Worm (Caenorhabditis elegans) whole organism, L3 larva: Measurements from ENCODE around the gene Y47D3B.4.

Source experiments
- R02D3.7 ChIP-seq: fragments of 150-350 bp; optimal IDR thresholded peaks from 2 replicates; lab custom pipeline; 2014; ENCODE audit warnings: missing biosample characterization, missing genetic modification characterization
- aly-2 ChIP-seq: fragments of 150-350 bp; optimal IDR thresholded peaks from 2 replicates; lab custom pipeline; 2014; ENCODE audit warnings: missing biosample characterization, missing genetic modification characterization
- ceh-82 ChIP-seq: fragments of 150-350 bp; optimal IDR thresholded peaks from 2 replicates; lab custom pipeline; 2014; ENCODE audit warnings: missing biosample characterization, missing genetic modification characterization
- ceh-9 ChIP-seq: sonication (generic microtip); optimal IDR thresholded peaks from 2 replicates; lab custom pipeline; 2018; ENCODE audit warnings: missing biosample characterization, missing genetic modification characterization
- egl-5 ChIP-seq: fragments of 150-350 bp; optimal IDR thresholded peaks from 2 replicates; lab custom pipeline; 2017; ENCODE audit warnings: missing biosample characterization, missing genetic modification reagents, missing genetic modification characterization, inconsistent platforms
- elt-2 ChIP-seq: sonication (generic microtip); optimal IDR thresholded peaks from 2 replicates; lab custom pipeline; 2016; ENCODE audit warnings: missing genetic modification reagents, mild to moderate bottlenecking, missing genetic modification characterization, missing compliant biosample characterization
- eor-1 ChIP-seq, 2 experiments: fragments of 150-350 bp; optimal IDR thresholded peaks; 2 replicates each; lab custom pipeline; 2014 to 2018; ENCODE audit warnings: missing biosample characterization in 2 of 2, missing genetic modification characterization in 2 of 2
- fkh-2 ChIP-seq: fragments of 150-350 bp; optimal IDR thresholded peaks from 2 replicates; lab custom pipeline; 2014; ENCODE audit warnings: missing biosample characterization, missing genetic modification reagents, missing genetic modification characterization
- hmg-11 ChIP-seq: sonication (generic microtip); optimal IDR thresholded peaks from 2 replicates; lab custom pipeline; 2016; ENCODE audit warnings: missing genetic modification characterization, missing compliant biosample characterization
- jun-1 ChIP-seq: fragments of 150-350 bp; optimal IDR thresholded peaks from 2 replicates; lab custom pipeline; 2014; ENCODE audit warnings: missing biosample characterization, missing genetic modification reagents, missing genetic modification characterization
- lin-39 ChIP-seq: fragments of 150-350 bp; optimal IDR thresholded peaks from 2 replicates; lab custom pipeline; 2018; ENCODE audit warnings: missing biosample characterization, missing genetic modification reagents, missing genetic modification characterization
- lsy-12 ChIP-seq: sonication (generic microtip); optimal IDR thresholded peaks from 2 replicates; lab custom pipeline; 2016; ENCODE audit warnings: mild to moderate bottlenecking, missing genetic modification characterization, missing compliant biosample characterization
- mdl-1 ChIP-seq: fragments of 150-350 bp; optimal IDR thresholded peaks from 2 replicates; lab custom pipeline; 2014; ENCODE audit warnings: missing biosample characterization, missing genetic modification characterization
- mml-1 ChIP-seq: fragments of 150-350 bp; sonication (generic microtip); optimal IDR thresholded peaks from 3 replicates; lab custom pipeline; 2014; ENCODE audit warnings: missing biosample characterization, missing genetic modification characterization
- nfya-1 ChIP-seq: sonication (generic microtip); optimal IDR thresholded peaks from 2 replicates; lab custom pipeline; 2017; ENCODE audit warnings: missing genetic modification characterization, mild to moderate bottlenecking, missing compliant biosample characterization, antibody characterized with exemption, moderate library complexity; ENCODE audit not compliant: insufficient read depth
- nhr-11 ChIP-seq: fragments of 150-350 bp; optimal IDR thresholded peaks from 2 replicates; lab custom pipeline; 2014; ENCODE audit warnings: missing biosample characterization, missing genetic modification characterization
- nhr-12 ChIP-seq: fragments of 150-350 bp; optimal IDR thresholded peaks from 2 replicates; lab custom pipeline; 2014; ENCODE audit warnings: missing biosample characterization, missing genetic modification characterization
- nhr-23 ChIP-seq: fragments of 150-350 bp; optimal IDR thresholded peaks from 2 replicates; lab custom pipeline; 2014; ENCODE audit warnings: missing biosample characterization, missing genetic modification reagents, missing genetic modification characterization
- nhr-237 ChIP-seq: fragments of 150-350 bp; optimal IDR thresholded peaks from 2 replicates; lab custom pipeline; 2014; ENCODE audit warnings: missing biosample characterization, missing genetic modification characterization
- nhr-25 ChIP-seq: sonication (generic microtip); optimal IDR thresholded peaks from 2 replicates; lab custom pipeline; 2017; ENCODE audit warnings: missing biosample characterization, missing genetic modification characterization
- nhr-28 ChIP-seq: fragments of 150-350 bp; optimal IDR thresholded peaks from 2 replicates; lab custom pipeline; 2014; ENCODE audit warnings: missing biosample characterization, missing genetic modification characterization
- nhr-43 ChIP-seq: sonication (generic microtip); optimal IDR thresholded peaks from 2 replicates; lab custom pipeline; 2016; ENCODE audit warnings: mild to moderate bottlenecking, missing genetic modification characterization, missing compliant biosample characterization; ENCODE audit not compliant: poor library complexity, severe bottlenecking
- nhr-67 ChIP-seq: fragments of 150-350 bp; optimal IDR thresholded peaks from 2 replicates; lab custom pipeline; 2014; ENCODE audit warnings: missing biosample characterization, missing genetic modification characterization
- nhr-76 ChIP-seq: fragments of 150-350 bp; sonication (generic microtip); optimal IDR thresholded peaks from 5 replicates; lab custom pipeline; 2014; ENCODE audit warnings: missing biosample characterization, missing genetic modification characterization
- nhr-77 ChIP-seq: fragments of 150-350 bp; optimal IDR thresholded peaks from 2 replicates; lab custom pipeline; 2014; ENCODE audit warnings: missing biosample characterization, missing genetic modification characterization
- pha-4 ChIP-seq: fragments of 150-350 bp; optimal IDR thresholded peaks from 2 replicates; lab custom pipeline; 2014; ENCODE audit warnings: missing biosample characterization, missing genetic modification reagents, missing genetic modification characterization
- pqm-1 ChIP-seq: fragments of 150-350 bp; optimal IDR thresholded peaks from 2 replicates; lab custom pipeline; 2017; ENCODE audit warnings: missing biosample characterization, missing genetic modification characterization, inconsistent platforms
- sea-2 ChIP-seq: fragments of 150-350 bp; sonication (generic microtip); optimal IDR thresholded peaks from 4 replicates; lab custom pipeline; 2014; ENCODE audit warnings: missing biosample characterization, missing genetic modification reagents, missing genetic modification characterization
- snpc-4 ChIP-seq: fragments of 150-350 bp; optimal IDR thresholded peaks from 2 replicates; lab custom pipeline; 2014; ENCODE audit warnings: missing biosample characterization, missing genetic modification characterization
- tbx-2 ChIP-seq: sonication (generic microtip); optimal IDR thresholded peaks from 2 replicates; lab custom pipeline; 2016; ENCODE audit warnings: mild to moderate bottlenecking, missing genetic modification characterization, missing compliant biosample characterization
- unc-39 ChIP-seq: sonication (generic microtip); optimal IDR thresholded peaks from 4 replicates; lab custom pipeline; 2017; ENCODE audit warnings: missing biosample characterization, missing genetic modification characterization
- unc-62 ChIP-seq: fragments of 150-350 bp; sonication (generic microtip); optimal IDR thresholded peaks from 4 replicates; lab custom pipeline; 2014; ENCODE audit warnings: missing biosample characterization, missing genetic modification reagents, missing genetic modification characterization
- ztf-11 ChIP-seq: fragments of 150-350 bp; optimal IDR thresholded peaks from 2 replicates; lab custom pipeline; 2014; ENCODE audit warnings: missing biosample characterization, missing genetic modification characterization
- ztf-4 ChIP-seq: fragments of 150-350 bp; optimal IDR thresholded peaks from 2 replicates; lab custom pipeline; 2014; ENCODE audit warnings: missing biosample characterization, missing genetic modification characterization

Y47D3B.4 gene

DNA sequence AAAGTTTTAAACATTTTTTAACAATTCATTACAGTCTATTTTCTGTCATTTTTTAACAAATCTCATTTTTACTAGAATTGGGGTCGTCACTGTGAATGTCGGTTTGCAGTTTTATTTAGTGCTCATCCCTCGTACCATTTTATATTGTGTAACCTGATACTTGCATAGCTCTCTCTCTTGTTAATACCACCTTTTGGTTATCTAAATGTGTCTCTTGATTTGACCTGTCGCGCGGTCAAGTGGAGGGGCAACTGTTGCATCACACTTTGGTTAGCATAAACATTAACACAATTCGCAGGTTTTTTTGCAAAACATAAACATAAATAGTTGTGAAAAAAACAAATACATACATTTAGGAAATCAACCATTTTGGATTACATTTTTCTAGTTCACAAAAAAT lies 41.7 kb downstream of the Y47D3B.4 start:
- no peak for TF ChIP-seq elt-2
- no peak for TF ChIP-seq nhr-28 (tag; lab: Kevin White, UChicago)
- no peak for TF ChIP-seq egl-5 (tag; lab: Kevin White, UChicago)
- no peak for TF ChIP-seq sea-2 (GFP tag; lab: Kevin White, UChicago)
- TF ChIP-seq aly-2 (tag; lab: Kevin White, UChicago), result no peak
- no peak for TF ChIP-seq nhr-11 (tag; lab: Kevin White, UChicago)
- no peak for TF ChIP-seq ztf-4 (tag; lab: Kevin White, UChicago)
- TF ChIP-seq pqm-1, result no peak
- no peak for TF ChIP-seq lin-39 (tag; lab: Kevin White, UChicago)
- TF ChIP-seq mdl-1 (tag; lab: Kevin White, UChicago), result no peak
- no peak for TF ChIP-seq mml-1 (tag; lab: Kevin White, UChicago)
- no peak for TF ChIP-seq nhr-25 (tag; lab: Kevin White, UChicago)
- TF ChIP-seq tbx-2 (tag; lab: Kevin White, UChicago), result no peak
- no peak for TF ChIP-seq nhr-12 (tag; lab: Kevin White, UChicago)
- no peak for TF ChIP-seq nhr-76
- no peak for TF ChIP-seq snpc-4 (tag; lab: Kevin White, UChicago)
- TF ChIP-seq fkh-2 (tag; lab: Kevin White, UChicago), result no peak

DNA sequence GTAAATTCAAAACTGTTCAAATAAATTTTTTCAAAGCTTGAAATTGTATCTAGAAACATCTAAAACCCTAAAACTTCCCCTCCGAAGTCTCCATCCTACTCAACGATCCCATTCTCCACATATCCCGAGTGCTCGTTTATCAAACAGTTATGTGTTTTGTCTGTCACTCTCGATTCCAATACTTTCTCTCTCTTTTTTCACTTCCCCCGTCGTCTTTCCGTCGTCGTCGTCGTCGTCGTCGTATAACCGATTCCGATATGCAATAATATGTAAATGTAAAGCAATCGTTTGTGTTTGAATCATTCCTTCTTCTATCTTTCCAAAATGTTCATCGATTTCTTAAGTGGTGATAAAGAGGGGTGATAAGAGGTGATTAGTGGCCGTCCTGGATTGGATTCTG lies 43.2 kb downstream of the Y47D3B.4 start:
- TF ChIP-seq pha-4 (tag; lab: Kevin White, UChicago) (no peak), nhr-237 (no peak), hmg-11 (no peak), unc-39 (tag; lab: Kevin White, UChicago) (no peak), egl-5 (tag; lab: Kevin White, UChicago) (peak; percentile 99), ztf-11 (no peak), lsy-12 (tag; lab: Kevin White, UChicago) (no peak), nhr-67 (no peak), R02D3.7 (tag; lab: Kevin White, UChicago) (no peak)

DNA sequence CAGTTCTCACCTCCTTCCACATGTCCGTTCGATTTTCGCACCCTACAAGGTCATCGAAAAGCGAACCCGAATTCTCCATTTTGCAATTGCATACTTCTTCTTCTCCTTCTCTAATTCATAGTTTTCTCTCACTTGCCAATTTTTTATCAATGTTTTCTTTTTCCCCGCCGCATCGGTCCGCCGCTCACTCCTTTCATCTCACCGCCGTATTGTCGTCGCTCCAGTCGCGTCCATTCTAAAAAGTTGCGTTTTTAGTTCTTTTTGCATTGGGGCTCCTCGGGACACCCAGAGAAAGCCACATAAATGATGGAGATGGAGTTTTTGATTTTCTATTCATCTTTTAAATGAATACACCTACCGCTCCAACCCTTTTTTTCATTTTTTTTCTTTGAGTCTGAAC lies 46.2 kb downstream of the Y47D3B.4 start:
- TF ChIP-seq elt-2 (peak; percentile 16), nhr-237 (no peak)

DNA sequence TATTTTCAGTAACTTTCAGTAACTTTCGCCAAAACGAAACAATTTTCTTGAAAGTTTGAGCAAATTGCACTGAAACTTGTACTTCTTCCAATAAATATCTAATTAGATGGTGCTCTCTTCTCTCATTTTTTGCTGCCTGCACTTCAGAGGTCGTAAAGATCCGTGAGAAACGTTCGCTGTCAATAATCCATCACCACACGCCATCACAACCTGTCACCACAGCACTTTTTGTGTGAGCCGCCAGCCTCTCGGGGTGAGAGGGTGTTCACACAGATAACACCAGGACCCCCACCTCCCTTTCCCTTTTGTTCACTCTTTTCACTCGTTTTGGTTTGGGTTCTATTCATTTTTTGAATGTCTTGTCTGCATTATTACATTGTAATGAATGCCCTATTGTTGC lies 47.4 kb downstream of the Y47D3B.4 start:
- TF ChIP-seq nhr-67 (no peak), ztf-4 (tag; lab: Kevin White, UChicago) (no peak), nhr-43 (tag; lab: Kevin White, UChicago) (no peak), nfya-1 (tag; lab: Kevin White, UChicago) (no peak), nhr-23 (tag; lab: Kevin White, UChicago) (no peak), ceh-9 (no peak), nhr-12 (tag; lab: Kevin White, UChicago) (no peak)
- TF ChIP-seq, all 47 proteins: peak for 0

DNA sequence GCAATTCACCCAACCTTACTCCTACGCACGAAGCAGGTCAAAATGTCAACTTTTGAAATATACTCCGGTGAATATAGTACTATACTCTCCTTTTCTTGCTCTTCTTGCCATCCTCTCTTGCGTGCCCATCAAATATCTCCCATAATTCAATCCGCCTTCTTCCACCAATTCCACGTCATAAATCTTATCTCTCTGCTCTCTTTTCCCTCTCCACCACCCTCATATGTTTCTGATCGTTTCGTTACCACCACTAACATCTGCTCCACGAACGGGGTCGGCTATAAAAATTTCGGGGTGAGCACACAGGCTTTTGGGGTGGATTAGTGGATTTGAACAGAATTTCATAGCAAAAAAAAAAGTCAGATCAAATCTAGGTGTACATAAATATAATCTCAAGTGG lies 48.8 kb downstream of the Y47D3B.4 start:
- TF ChIP-seq nfya-1 (tag; lab: Kevin White, UChicago) (no peak), pqm-1 (no peak), ztf-4 (tag; lab: Kevin White, UChicago) (no peak), lsy-12 (tag; lab: Kevin White, UChicago) (no peak), eor-1 (tag; optimal IDR thresholded peaks at IDR 0.05; lab: Kevin White, UChicago) (no peak), nhr-28 (tag; lab: Kevin White, UChicago) (no peak), snpc-4 (tag; lab: Kevin White, UChicago) (no peak), jun-1 (tag; lab: Kevin White, UChicago) (no peak), lin-39 (tag; lab: Kevin White, UChicago) (no peak), ztf-11 (no peak), ceh-82 (tag; lab: Kevin White, UChicago) (no peak), unc-62 (GFP tag; lab: Kevin White, UChicago) (no peak), aly-2 (tag; lab: Kevin White, UChicago) (no peak), tbx-2 (tag; lab: Kevin White, UChicago) (no peak), nhr-77 (tag; lab: Kevin White, UChicago) (no peak)
- TF ChIP-seq, all 47 proteins: peak for 0
